Fruit fly (Drosophila melanogaster) whole organism, embryonic: ENCODE data around the gene lectin-28C.

ENCODE experiments used
- Ada2b ChIP-seq: fragments of 200-800 bp; sonication (Bioruptor generic); IDR thresholded peaks from 2 replicates; pipeline ENCODE4 v1.3.6; 2022; ENCODE audit warnings: missing biosample characterization, missing genetic modification characterization
- CG1024 ChIP-seq: fragments of 200-800 bp; sonication (Bioruptor generic); IDR thresholded peaks from 2 replicates; pipeline ENCODE4 v1.3.6; 2022; ENCODE audit warnings: missing biosample characterization, missing genetic modification characterization
- CG10274 ChIP-seq: fragments of 200-800 bp; sonication (Bioruptor generic); optimal IDR thresholded peaks from 3 replicates; lab custom pipeline; 2017; ENCODE audit warnings: missing biosample characterization, mild to moderate bottlenecking, missing genetic modification characterization
- CG10543 ChIP-seq: fragments of 200-800 bp; sonication (Bioruptor generic); optimal IDR thresholded peaks from 3 replicates; lab custom pipeline; 2017; ENCODE audit warnings: missing biosample characterization, mild to moderate bottlenecking, missing genetic modification characterization, moderate library complexity
- CG11247 ChIP-seq: fragments of 200-800 bp; sonication (Bioruptor generic); IDR thresholded peaks from 2 replicates; pipeline ENCODE4 v1.3.6; 2022; ENCODE audit warnings: missing biosample characterization, missing genetic modification characterization
- CG12071 ChIP-seq: fragments of 200-800 bp; sonication (Bioruptor generic); optimal IDR thresholded peaks from 3 replicates; lab custom pipeline; 2018; ENCODE audit warnings: missing biosample characterization, mild to moderate bottlenecking, missing genetic modification characterization
- CG12391 ChIP-seq: fragments of 200-800 bp; sonication (Bioruptor generic); optimal IDR thresholded peaks from 3 replicates; lab custom pipeline; 2018; ENCODE audit warnings: missing biosample characterization, mild to moderate bottlenecking, missing genetic modification characterization, moderate library complexity
- CG12769 ChIP-seq: fragments of 200-800 bp; sonication (Bioruptor generic); optimal IDR thresholded peaks from 2 replicates; lab custom pipeline; 2019; ENCODE audit warnings: missing biosample characterization, mild to moderate bottlenecking, missing genetic modification characterization, moderate library complexity
- CG12942 ChIP-seq: fragments of 200-800 bp; sonication (Bioruptor generic); optimal IDR thresholded peaks from 3 replicates; lab custom pipeline; 2016; ENCODE audit warnings: missing biosample characterization, missing genetic modification characterization
- CG13775 ChIP-seq: fragments of 200-800 bp; sonication (Bioruptor generic); optimal IDR thresholded peaks from 3 replicates; lab custom pipeline; 2017; ENCODE audit warnings: missing biosample characterization, mild to moderate bottlenecking, missing genetic modification characterization
- CG15601 ChIP-seq: fragments of 200-800 bp; sonication (Bioruptor generic); optimal IDR thresholded peaks from 3 replicates; lab custom pipeline; 2019; ENCODE audit warnings: missing biosample characterization, mild to moderate bottlenecking, missing genetic modification characterization, moderate library complexity
- CG17612 ChIP-seq: fragments of 200-800 bp; sonication (Bioruptor generic); IDR thresholded peaks from 2 replicates; pipeline ENCODE4 v1.3.6; 2022; ENCODE audit warnings: missing biosample characterization, missing genetic modification characterization
- CG2712 ChIP-seq: fragments of 200-800 bp; optimal IDR thresholded peaks from 3 replicates; lab custom pipeline; 2019; ENCODE audit warnings: missing biosample characterization, mild to moderate bottlenecking, missing genetic modification characterization, moderate library complexity
- CG32532 ChIP-seq: fragments of 200-800 bp; sonication (Bioruptor generic); IDR thresholded peaks from 2 replicates; pipeline ENCODE4 v1.3.6; 2022; ENCODE audit warnings: missing biosample characterization, missing genetic modification characterization
- CG4360 ChIP-seq: fragments of 200-800 bp; sonication (Bioruptor generic); IDR thresholded peaks from 2 replicates; pipeline ENCODE4 v1.3.6; 2022; ENCODE audit warnings: missing biosample characterization, missing genetic modification characterization
- CG6654 ChIP-seq: fragments of 200-800 bp; sonication (Bioruptor generic); optimal IDR thresholded peaks from 2 replicates; lab custom pipeline; 2017; ENCODE audit warnings: missing biosample characterization, mild to moderate bottlenecking, missing genetic modification characterization
- CG8089 ChIP-seq: fragments of 200-800 bp; sonication (Bioruptor generic); optimal IDR thresholded peaks from 3 replicates; lab custom pipeline; 2016; ENCODE audit warnings: missing biosample characterization, missing genetic modification characterization
- CG8944 ChIP-seq: fragments of 200-800 bp; sonication (Bioruptor generic); optimal IDR thresholded peaks from 3 replicates; lab custom pipeline; 2016; ENCODE audit warnings: missing biosample characterization, missing genetic modification characterization
- CG9609 ChIP-seq: fragments of 200-800 bp; sonication (Bioruptor generic); optimal IDR thresholded peaks from 3 replicates; lab custom pipeline; 2016; ENCODE audit warnings: missing biosample characterization, missing genetic modification characterization
- CG9727 ChIP-seq: fragments of 200-800 bp; sonication (Bioruptor generic); optimal IDR thresholded peaks from 3 replicates; lab custom pipeline; 2017; ENCODE audit warnings: missing biosample characterization, mild to moderate bottlenecking, missing genetic modification characterization
- CG9932 ChIP-seq: fragments of 200-800 bp; sonication (Bioruptor generic); IDR thresholded peaks from 2 replicates; pipeline ENCODE4 v1.3.6; 2022; ENCODE audit warnings: missing biosample characterization, missing genetic modification characterization
- Doc3 ChIP-seq: fragments of 200-800 bp; sonication (Bioruptor generic); IDR thresholded peaks from 3 replicates; pipeline ENCODE4 v1.3.6; 2022; ENCODE audit warnings: missing biosample characterization, missing genetic modification characterization; ENCODE audit not compliant: partially characterized antibody
- Drgx ChIP-seq: fragments of 200-800 bp; sonication (Bioruptor generic); IDR thresholded peaks from 2 replicates; pipeline ENCODE4 v1.3.6; 2022; ENCODE audit warnings: missing biosample characterization, missing genetic modification characterization
- Fer2 ChIP-seq: fragments of 200-800 bp; sonication (Bioruptor generic); optimal IDR thresholded peaks from 2 replicates; lab custom pipeline; 2018; ENCODE audit warnings: missing biosample characterization, mild to moderate bottlenecking, missing genetic modification characterization, moderate library complexity
- HLH54F ChIP-seq: fragments of 200-800 bp; sonication (Bioruptor generic); optimal IDR thresholded peaks from 3 replicates; lab custom pipeline; 2016; ENCODE audit warnings: missing biosample characterization, missing genetic modification characterization
- HLHmδ ChIP-seq: fragments of 200-800 bp; sonication (Bioruptor generic); optimal IDR thresholded peaks from 2 replicates; lab custom pipeline; 2018; ENCODE audit warnings: missing biosample characterization, mild to moderate bottlenecking, missing genetic modification characterization, moderate library complexity
- Hmr ChIP-seq: fragments of 200-800 bp; sonication (Bioruptor generic); optimal IDR thresholded peaks from 3 replicates; lab custom pipeline; 2017; ENCODE audit warnings: mild to moderate bottlenecking, missing biosample characterization, missing genetic modification reagents, missing genetic modification characterization
- Hr3 ChIP-seq: fragments of 200-800 bp; sonication (Bioruptor generic); optimal IDR thresholded peaks from 3 replicates; lab custom pipeline; 2016; ENCODE audit warnings: missing biosample characterization, missing genetic modification characterization
- Med ChIP-seq: fragments of 200-800 bp; sonication (Bioruptor generic); peaks from one replicate; lab custom pipeline; 2016; ENCODE audit warnings: missing biosample characterization, missing genetic modification characterization, mild to moderate bottlenecking, inconsistent platforms, moderate library complexity
- Myb ChIP-seq: fragments of 200-800 bp; sonication (Bioruptor generic); optimal IDR thresholded peaks from 2 replicates; lab custom pipeline; 2016; ENCODE audit warnings: missing biosample characterization, missing genetic modification characterization
- NC2β ChIP-seq: fragments of 200-800 bp; sonication (Bioruptor generic); optimal IDR thresholded peaks from 2 replicates; lab custom pipeline; 2016; ENCODE audit warnings: missing biosample characterization, missing genetic modification characterization
- Stat92E ChIP-seq, 3 experiments: fragments of >200 bp in 2 of 3; fragments of 200-800 bp in 1 of 3; sonication (Bioruptor generic) in 1 of 3; optimal IDR thresholded peaks; 2 replicates each; lab custom pipeline; 2017 to 2019; ENCODE audit warnings: missing biosample characterization in 3 of 3, missing genetic modification characterization in 3 of 3, mild to moderate bottlenecking in 1 of 3, moderate library complexity in 1 of 3
- Trl ChIP-seq, 3 experiments: fragments of >200 bp in 2 of 3; fragments of 200-800 bp in 1 of 3; sonication (Bioruptor generic) in 1 of 3; optimal IDR thresholded peaks; 2 replicates in 1 of 3; 3 replicates in 2 of 3; lab custom pipeline; 2016 to 2017; ENCODE audit warnings: missing biosample characterization in 1 of 3, missing genetic modification characterization in 1 of 3
- cg ChIP-seq: fragments of 200-800 bp; sonication (Bioruptor generic); optimal IDR thresholded peaks from 3 replicates; lab custom pipeline; 2019; ENCODE audit warnings: missing biosample characterization, mild to moderate bottlenecking, missing genetic modification characterization, moderate library complexity
- chinmo ChIP-seq: fragments of 200-800 bp; sonication (Bioruptor generic); IDR thresholded peaks from 4 replicates; pipeline ENCODE4 v1.3.6; 2022; ENCODE audit warnings: missing biosample characterization, missing genetic modification characterization; ENCODE audit not compliant: partially characterized antibody
- crol ChIP-seq: fragments of 200-800 bp; sonication (Bioruptor generic); IDR thresholded peaks from 2 replicates; pipeline ENCODE4 v1.3.6; 2022; ENCODE audit warnings: missing biosample characterization, missing genetic modification characterization
- gfzf ChIP-seq: fragments of 200-800 bp; sonication (Bioruptor generic); optimal IDR thresholded peaks from 2 replicates; lab custom pipeline; 2016; ENCODE audit warnings: missing biosample characterization, mild to moderate bottlenecking, missing genetic modification characterization, moderate library complexity
- kay ChIP-seq: fragments of 200-800 bp; sonication (Bioruptor generic); optimal IDR thresholded peaks from 2 replicates; lab custom pipeline; 2016; ENCODE audit warnings: missing biosample characterization, missing genetic modification characterization
- lbe ChIP-seq: fragments of 200-800 bp; sonication (Bioruptor generic); optimal IDR thresholded peaks from 2 replicates; lab custom pipeline; 2016; ENCODE audit warnings: missing biosample characterization, mild to moderate bottlenecking, missing genetic modification characterization
- lola ChIP-seq, 3 experiments: fragments of >200 bp in 2 of 3; fragments of 200-800 bp in 1 of 3; sonication (Bioruptor generic) in 1 of 3; optimal IDR thresholded peaks; 2 replicates each; lab custom pipeline; 2017 to 2019; ENCODE audit warnings: missing biosample characterization in 3 of 3, missing genetic modification characterization in 3 of 3, mild to moderate bottlenecking in 1 of 3, moderate library complexity in 1 of 3
- nerfin-1 ChIP-seq: fragments of 200-800 bp; sonication (Bioruptor generic); optimal IDR thresholded peaks from 3 replicates; lab custom pipeline; 2019; ENCODE audit warnings: missing biosample characterization, mild to moderate bottlenecking, missing genetic modification characterization, moderate library complexity
- pb ChIP-seq: fragments of 200-800 bp; sonication (Bioruptor generic); optimal IDR thresholded peaks from 3 replicates; lab custom pipeline; 2016; ENCODE audit warnings: missing biosample characterization, missing genetic modification characterization
- peb ChIP-seq: fragments of 200-800 bp; sonication (Bioruptor generic); IDR thresholded peaks from 2 replicates; pipeline ENCODE4 v1.3.6; 2022; ENCODE audit warnings: missing biosample characterization, missing genetic modification characterization
- prd ChIP-seq, 3 experiments: fragments of >200 bp in 2 of 3; fragments of 200-800 bp in 1 of 3; sonication (Bioruptor generic) in 1 of 3; optimal IDR thresholded peaks in 2 of 3; IDR thresholded peaks in 1 of 3; 2 replicates in 2 of 3; 3 replicates in 1 of 3; pipeline versions ENCODE4 v1.3.6 to Lab custom; 2017 to 2022; ENCODE audit warnings: missing biosample characterization in 1 of 3, missing genetic modification characterization in 1 of 3
- salm ChIP-seq: fragments of 200-800 bp; sonication (Bioruptor generic); optimal IDR thresholded peaks from 2 replicates; lab custom pipeline; 2018; ENCODE audit warnings: missing biosample characterization, mild to moderate bottlenecking, missing genetic modification characterization
- sd ChIP-seq: fragments of 200-800 bp; sonication (Bioruptor generic); optimal IDR thresholded peaks from 3 replicates; lab custom pipeline; 2018; ENCODE audit warnings: missing biosample characterization, mild to moderate bottlenecking, missing genetic modification characterization, moderate library complexity
- sob ChIP-seq: fragments of 200-800 bp; sonication (Bioruptor generic); IDR thresholded peaks from 2 replicates; pipeline ENCODE4 v1.3.6; 2022; ENCODE audit warnings: missing biosample characterization, missing genetic modification characterization
- stwl ChIP-seq: fragments of 200-800 bp; sonication (Bioruptor generic); optimal IDR thresholded peaks from 3 replicates; lab custom pipeline; 2018; ENCODE audit warnings: missing biosample characterization, mild to moderate bottlenecking, missing genetic modification characterization, moderate library complexity
- unpg ChIP-seq: fragments of 200-800 bp; sonication (Bioruptor generic); optimal IDR thresholded peaks from 3 replicates; lab custom pipeline; 2018; ENCODE audit warnings: missing biosample characterization, mild to moderate bottlenecking, missing genetic modification characterization, moderate library complexity

The lectin-28C gene

DNA sequence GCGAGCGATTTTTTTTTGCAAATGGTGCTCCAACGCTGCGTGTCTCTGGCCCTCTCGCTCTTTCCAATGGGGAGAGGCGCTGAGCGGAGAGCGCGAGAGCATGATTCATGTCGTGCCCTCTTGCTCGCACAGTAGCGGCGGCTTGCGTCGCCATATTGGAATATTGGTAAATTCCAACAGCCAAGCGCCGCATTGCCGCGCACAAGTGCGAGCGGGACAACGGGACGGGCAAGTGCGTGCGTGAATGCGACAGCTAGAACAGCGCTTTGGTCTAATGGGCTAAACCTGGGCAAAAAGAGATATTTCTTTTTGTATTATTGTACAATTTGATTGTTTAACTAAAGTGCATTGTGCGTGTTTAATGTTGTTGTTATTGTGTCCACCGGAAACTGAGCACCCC is 28.6 kb upstream of the lectin-28C start (continued):
- TF ChIP-seq crol (GFP tag; lab: Robert Waterston, UW) (peak; percentile 64), Med (GFP tag; lab: Kevin White, UChicago) (peak; percentile 92), lola (GFP tag; optimal IDR thresholded peaks at IDR 0.05; lab: Kevin White, UChicago) (no peak), CG10274 (no peak), CG9932 (GFP tag; lab: Robert Waterston, UW) (peak; percentile 35; the same call in 1 of the 2 replicates), Hmr (peak; percentile 39), HLHmδ (GFP tag; lab: Kevin White, UChicago) (peak; percentile 52), CG1024 (GFP tag; lab: Robert Waterston, UW) (no peak), pb (GFP tag; lab: Kevin White, UChicago) (no peak), CG17612 (GFP tag; lab: Robert Waterston, UW) (no peak), CG9727 (GFP tag; lab: Kevin White, UChicago) (peak; percentile 2), CG11247 (GFP tag; lab: Robert Waterston, UW) (no peak; the same call in 1 of the 2 replicates), CG12071 (GFP tag; lab: Kevin White, UChicago) (no peak), sd (tag; lab: Kevin White, UChicago) (peak; percentile 100), unpg (GFP tag; lab: Kevin White, UChicago) (no peak), Stat92E (GFP tag; optimal IDR thresholded peaks at IDR 0.05; lab: Kevin White, UChicago) (no peak), CG8944 (GFP tag; lab: Kevin White, UChicago) (no peak), prd (optimal IDR thresholded peaks at IDR 0.05; lab: Kevin White, UChicago) (no peak), prd (GFP tag; IDR thresholded peaks at IDR 0.05; lab: Robert Waterston, UW) (no peak), sob (GFP tag; lab: Robert Waterston, UW) (no peak), Hr3 (GFP tag; lab: Kevin White, UChicago) (no peak), CG2712 (tag; lab: Kevin White, UChicago) (peak; percentile 36), nerfin-1 (peak; percentile 100), salm (no peak), Ada2b (GFP tag; lab: Robert Waterston, UW) (peak; percentile 15; the same call in 1 of the 2 replicates), gfzf (GFP tag; lab: Kevin White, UChicago) (no peak), CG12942 (no peak), CG8089 (no peak), CG13775 (GFP tag; lab: Kevin White, UChicago) (no peak), Trl (optimal IDR thresholded peaks at IDR 0.05; lab: Kevin White, UChicago) (peak in 1 of 2 experiments; percentile 72), Trl (GFP tag; optimal IDR thresholded peaks at IDR 0.05; lab: Kevin White, UChicago) (no peak), CG10543 (GFP tag; lab: Kevin White, UChicago) (peak; percentile 65), lbe (no peak), CG32532 (GFP tag; lab: Robert Waterston, UW) (peak; percentile 42; the same call in 1 of the 2 replicates), Drgx (GFP tag; lab: Robert Waterston, UW) (no peak), Doc3 (GFP tag; lab: Robert Waterston, UW) (no peak), kay (GFP tag; lab: Kevin White, UChicago) (peak; percentile 93), CG6654 (no peak), Myb (GFP tag; lab: Kevin White, UChicago) (no peak), CG4360 (GFP tag; lab: Robert Waterston, UW) (no peak; the same call in 1 of the 2 replicates), CG9609 (no peak), stwl (tag; lab: Kevin White, UChicago) (peak; percentile 9), NC2β (no peak), CG15601 (tag; lab: Kevin White, UChicago) (no peak), CG12391 (no peak), CG12769 (peak; percentile 32), peb (no peak), chinmo (GFP tag; lab: Robert Waterston, UW) (peak; percentile 78; the same call in 1 of the 4 replicates), cg (GFP tag; lab: Kevin White, UChicago) (peak; percentile 48), Fer2 (tag; lab: Kevin White, UChicago) (no peak), HLH54F (GFP tag; lab: Kevin White, UChicago) (no peak)
